Worm (Caenorhabditis elegans): Measurements from ENCODE around the gene B0334.4.

ce11 chrII:11451738-11452137 is 43.8 kb upstream of the B0334.4 start:
- TF ChIP-seq tlf-1 (GFP tag; optimal IDR thresholded peaks at IDR 0.05) (no peak), K12H6.12 (tag; optimal IDR thresholded peaks at IDR 0.05) (no peak), attf-3 (GFP tag; conservative IDR thresholded peaks at IDR 0.05) (no peak), tbx-9 (tag; optimal IDR thresholded peaks at IDR 0.05; ENCODE audit: borderline replicate concordance) (no peak)
